Worm (Caenorhabditis elegans) whole organism, L3 larva: ENCODE data around the gene F40G9.18.

Source experiments
- ama-1 ChIP-seq: fragments of 150-350 bp; optimal IDR thresholded peaks from 2 replicates; lab custom pipeline; 2018
- eor-1 ChIP-seq, 2 experiments: fragments of 150-350 bp; optimal IDR thresholded peaks; 2 replicates each; lab custom pipeline; 2014 to 2018; ENCODE audit warnings: missing biosample characterization in 2 of 2, missing genetic modification characterization in 2 of 2
- fos-1 ChIP-seq: fragments of 150-350 bp; optimal IDR thresholded peaks from 2 replicates; lab custom pipeline; 2014; ENCODE audit warnings: missing biosample characterization, missing genetic modification characterization
- mdl-1 ChIP-seq: fragments of 150-350 bp; optimal IDR thresholded peaks from 2 replicates; lab custom pipeline; 2014; ENCODE audit warnings: missing biosample characterization, missing genetic modification characterization
- nhr-12 ChIP-seq: fragments of 150-350 bp; optimal IDR thresholded peaks from 2 replicates; lab custom pipeline; 2014; ENCODE audit warnings: missing biosample characterization, missing genetic modification characterization
- nhr-28 ChIP-seq: fragments of 150-350 bp; optimal IDR thresholded peaks from 2 replicates; lab custom pipeline; 2014; ENCODE audit warnings: missing biosample characterization, missing genetic modification characterization
- nhr-76 ChIP-seq: fragments of 150-350 bp; sonication (generic microtip); optimal IDR thresholded peaks from 5 replicates; lab custom pipeline; 2014; ENCODE audit warnings: missing biosample characterization, missing genetic modification characterization
- pqm-1 ChIP-seq: fragments of 150-350 bp; optimal IDR thresholded peaks from 2 replicates; lab custom pipeline; 2017; ENCODE audit warnings: missing biosample characterization, missing genetic modification characterization, inconsistent platforms
- unc-62 ChIP-seq: fragments of 150-350 bp; sonication (generic microtip); optimal IDR thresholded peaks from 4 replicates; lab custom pipeline; 2014; ENCODE audit warnings: missing biosample characterization, missing genetic modification reagents, missing genetic modification characterization
- ztf-11 ChIP-seq: fragments of 150-350 bp; optimal IDR thresholded peaks from 2 replicates; lab custom pipeline; 2014; ENCODE audit warnings: missing biosample characterization, missing genetic modification characterization

DNA sequence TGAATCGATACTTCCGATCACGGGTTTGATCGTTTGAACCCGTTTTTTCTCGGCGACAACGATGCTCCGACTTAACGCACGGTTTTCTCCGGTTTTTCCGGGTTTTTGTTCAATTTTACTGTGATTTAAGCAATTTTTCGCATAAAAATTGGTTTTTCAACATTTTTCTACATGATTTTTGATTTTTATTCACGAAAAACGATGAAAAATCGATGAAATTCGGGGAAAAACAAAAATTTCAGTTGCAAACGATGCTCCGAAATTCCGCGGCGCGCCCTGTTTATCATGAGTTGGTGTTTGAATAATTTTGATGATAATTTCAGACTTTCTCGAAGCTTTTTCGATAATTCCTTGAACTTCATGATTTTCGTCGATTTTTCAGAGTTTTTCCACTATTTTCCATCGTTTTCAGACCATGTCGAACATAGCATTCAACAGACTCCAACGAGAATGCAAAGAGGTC lies 19.1 kb upstream of the F40G9.18 start, which contains the start of gene ubc-20:
- TF ChIP-seq mdl-1 (no peak), nhr-12 (tag; lab: Kevin White, UChicago) (no peak), ztf-11 (no peak), ama-1 (lab: Kevin White, UChicago) (no peak), nhr-76 (tag; lab: Kevin White, UChicago) (no peak), fos-1 (tag; lab: Kevin White, UChicago) (no peak), eor-1 (tag; optimal IDR thresholded peaks at IDR 0.05; lab: Kevin White, UChicago) (no peak), pqm-1 (tag; lab: Kevin White, UChicago) (no peak), nhr-28 (tag; lab: Kevin White, UChicago) (no peak), unc-62 (GFP tag; lab: Kevin White, UChicago) (no peak)
